Worm (Caenorhabditis elegans) whole organism, young adult: ENCODE measurements around the gene srd-20.

ENCODE experiments used
- B0336.3 ChIP-seq: fragments of 200-800 bp; sonication (Bioruptor generic); IDR thresholded peaks from 2 replicates; pipeline ENCODE4 v1.3.6; 2022; ENCODE audit warnings: missing genetic modification characterization, missing compliant biosample characterization
- D2030.7 ChIP-seq: fragments of 200-800 bp; sonication (Bioruptor generic); IDR thresholded peaks from 2 replicates; pipeline ENCODE4 v1.3.6; 2022; ENCODE audit warnings: missing genetic modification reagents, missing genetic modification characterization, missing compliant biosample characterization
- F39B2.1 ChIP-seq: fragments of 200-800 bp; sonication (Bioruptor generic); IDR thresholded peaks from 2 replicates; pipeline ENCODE4 v1.3.6; 2022; ENCODE audit warnings: missing genetic modification reagents, missing genetic modification characterization, missing compliant biosample characterization
- F57A8.1 ChIP-seq: fragments of 200-800 bp; sonication (Bioruptor generic); optimal IDR thresholded peaks from 2 replicates; lab custom pipeline; 2018; ENCODE audit warnings: mild to moderate bottlenecking, missing genetic modification characterization, moderate library complexity, missing compliant biosample characterization
- K11D2.4 ChIP-seq: fragments of 200-800 bp; sonication (Bioruptor generic); IDR thresholded peaks from 2 replicates; pipeline ENCODE4 v1.3.6; 2022; ENCODE audit warnings: missing genetic modification reagents, missing genetic modification characterization, missing compliant biosample characterization
- T07F8.4 ChIP-seq: sonication (generic microtip); optimal IDR thresholded peaks from 2 replicates; lab custom pipeline; 2016; ENCODE audit warnings: mild to moderate bottlenecking, missing genetic modification characterization, moderate library complexity, missing compliant biosample characterization
- Y53F4B.3 ChIP-seq: fragments of 200-800 bp; sonication (Bioruptor generic); IDR thresholded peaks from 2 replicates; pipeline ENCODE4 v1.3.6; 2022; ENCODE audit warnings: missing genetic modification reagents, missing genetic modification characterization, missing compliant biosample characterization
- Y53G8AR.9 ChIP-seq: fragments of 200-800 bp; sonication (Bioruptor generic); conservative IDR thresholded peaks from 2 replicates; pipeline ENCODE4 v1.3.6; 2022; ENCODE audit warnings: missing genetic modification reagents, missing genetic modification characterization, missing compliant biosample characterization
- Y79H2A.3 ChIP-seq: fragments of 200-800 bp; sonication (Bioruptor generic); conservative IDR thresholded peaks from 2 replicates; pipeline ENCODE4 v1.3.6; 2022; ENCODE audit warnings: missing genetic modification reagents, missing genetic modification characterization, missing compliant biosample characterization
- Y95B8A.8 ChIP-seq: fragments of 200-800 bp; sonication (Bioruptor generic); IDR thresholded peaks from 2 replicates; pipeline ENCODE4 v1.3.6; 2022; ENCODE audit warnings: missing genetic modification reagents, missing genetic modification characterization, missing compliant biosample characterization
- ama-1 ChIP-seq, 3 experiments: fragments of 150-350 bp in 1 of 3; sonication (generic microtip) in 2 of 3; optimal IDR thresholded peaks; 2 replicates each; lab custom pipeline; 2014 to 2018; ENCODE audit warnings: missing biosample characterization in 2 of 3, missing genetic modification characterization in 2 of 3, missing genetic modification reagents in 2 of 3
- aptf-2 ChIP-seq: fragments of 200-800 bp; sonication (Bioruptor generic); conservative IDR thresholded peaks from 2 replicates; pipeline ENCODE4 v1.3.6; 2022; ENCODE audit warnings: missing genetic modification reagents, missing genetic modification characterization, missing compliant biosample characterization
- athp-1 ChIP-seq: sonication (generic microtip); optimal IDR thresholded peaks from 2 replicates; lab custom pipeline; 2017; ENCODE audit warnings: mild to moderate bottlenecking, missing genetic modification characterization, missing compliant biosample characterization
- attf-5 ChIP-seq: fragments of 200-800 bp; sonication (Bioruptor generic); optimal IDR thresholded peaks from 2 replicates; lab custom pipeline; 2018; ENCODE audit warnings: mild to moderate bottlenecking, missing genetic modification characterization, missing compliant biosample characterization
- cebp-1 ChIP-seq, 2 experiments: fragments of 200-800 bp in 1 of 2; sonication (Bioruptor generic) in 1 of 2; sonication (generic microtip) in 1 of 2; IDR thresholded peaks in 1 of 2; optimal IDR thresholded peaks in 1 of 2; 2 replicates each; pipeline versions ENCODE4 v1.3.6 to Lab custom; 2017 to 2022; ENCODE audit warnings: missing compliant biosample characterization in 2 of 2, missing genetic modification characterization in 2 of 2, mild to moderate bottlenecking in 1 of 2, missing genetic modification reagents in 1 of 2, moderate library complexity in 1 of 2
- die-1 ChIP-seq: sonication (generic microtip); optimal IDR thresholded peaks from 2 replicates; lab custom pipeline; 2016; ENCODE audit warnings: missing genotype, mild to moderate bottlenecking, missing genetic modification characterization, missing compliant biosample characterization
- dox-1 ChIP-seq: fragments of 200-800 bp; sonication (Bioruptor generic); IDR thresholded peaks from 2 replicates; pipeline ENCODE4 v1.3.6; 2022; ENCODE audit warnings: missing genetic modification reagents, missing genetic modification characterization, missing compliant biosample characterization
- dpff-1 ChIP-seq: sonication (generic microtip); optimal IDR thresholded peaks from 2 replicates; lab custom pipeline; 2017; ENCODE audit warnings: mild to moderate bottlenecking, missing genetic modification characterization, missing compliant biosample characterization
- dpl-1 ChIP-seq: fragments of 150-350 bp; optimal IDR thresholded peaks from 2 replicates; lab custom pipeline; 2014; ENCODE audit warnings: missing biosample characterization, missing genetic modification reagents, missing genetic modification characterization
- egl-18 ChIP-seq: fragments of 200-800 bp; sonication (Bioruptor generic); IDR thresholded peaks from 2 replicates; pipeline ENCODE4 v1.3.6; 2022; ENCODE audit warnings: missing genetic modification reagents, missing genetic modification characterization, missing compliant biosample characterization
- ekl-4 ChIP-seq: fragments of 200-800 bp; sonication (Bioruptor generic); IDR thresholded peaks from 2 replicates; pipeline ENCODE4 v1.3.6; 2022; ENCODE audit warnings: missing genetic modification reagents, missing genetic modification characterization, missing compliant biosample characterization
- ets-4 ChIP-seq: fragments of 200-800 bp; sonication (Bioruptor generic); optimal IDR thresholded peaks from 2 replicates; lab custom pipeline; 2018; ENCODE audit warnings: mild to moderate bottlenecking, missing genetic modification characterization, missing compliant biosample characterization
- him-1 ChIP-seq: sonication (generic microtip); optimal IDR thresholded peaks from 2 replicates; lab custom pipeline; 2016; ENCODE audit warnings: missing genotype, missing genetic modification reagents, missing genetic modification characterization, missing compliant biosample characterization
- hrde-1 ChIP-seq: sonication (generic microtip); optimal IDR thresholded peaks from 2 replicates; lab custom pipeline; 2016; ENCODE audit warnings: missing genetic modification characterization, mild to moderate bottlenecking, missing compliant biosample characterization, moderate library complexity, missing genotype, missing genetic modification reagents, borderline replicate concordance
- lin-26 ChIP-seq: fragments of 200-800 bp; sonication (Bioruptor generic); IDR thresholded peaks from 2 replicates; pipeline ENCODE4 v1.3.6; 2022; ENCODE audit warnings: missing genetic modification reagents, missing genetic modification characterization, missing compliant biosample characterization
- madf-6 ChIP-seq: fragments of 200-800 bp; sonication (Bioruptor generic); IDR thresholded peaks from 2 replicates; pipeline ENCODE4 v1.3.6; 2022; ENCODE audit warnings: missing genetic modification reagents, missing genetic modification characterization, missing compliant biosample characterization
- madf-8 ChIP-seq: fragments of 200-800 bp; sonication (Bioruptor generic); conservative IDR thresholded peaks from 2 replicates; pipeline ENCODE4 v1.3.6; 2022; ENCODE audit warnings: missing genetic modification reagents, missing genetic modification characterization, missing compliant biosample characterization
- mcd-1 ChIP-seq: fragments of 200-800 bp; sonication (Bioruptor generic); IDR thresholded peaks from 2 replicates; pipeline ENCODE4 v1.3.6; 2022; ENCODE audit warnings: missing genetic modification reagents, missing genetic modification characterization, missing compliant biosample characterization
- mel-28 ChIP-seq: sonication (generic microtip); optimal IDR thresholded peaks from 2 replicates; lab custom pipeline; 2016; ENCODE audit warnings: borderline replicate concordance, mild to moderate bottlenecking, missing genetic modification characterization, missing compliant biosample characterization
- mxl-1 ChIP-seq: sonication (generic microtip); optimal IDR thresholded peaks from 2 replicates; lab custom pipeline; 2016; ENCODE audit warnings: missing genetic modification characterization, missing compliant biosample characterization
- nfyb-1 ChIP-seq: fragments of 200-800 bp; sonication (Bioruptor generic); IDR thresholded peaks from 2 replicates; pipeline ENCODE4 v1.3.6; 2022; ENCODE audit warnings: missing genetic modification reagents, missing genetic modification characterization, missing compliant biosample characterization
- nhr-120 ChIP-seq: fragments of 200-800 bp; sonication (Bioruptor generic); IDR thresholded peaks from 2 replicates; pipeline ENCODE4 v1.3.6; 2022; ENCODE audit warnings: missing genetic modification characterization, missing compliant biosample characterization
- nhr-80 ChIP-seq: sonication (generic microtip); optimal IDR thresholded peaks from 2 replicates; lab custom pipeline; 2016; ENCODE audit warnings: missing genetic modification characterization, missing compliant biosample characterization
- pbrm-1 ChIP-seq: fragments of 200-800 bp; sonication (Bioruptor generic); IDR thresholded peaks from 2 replicates; pipeline ENCODE4 v1.3.6; 2022; ENCODE audit warnings: missing genetic modification reagents, missing genetic modification characterization, missing compliant biosample characterization
- rec-8 ChIP-seq, 2 experiments: sonication (generic microtip); optimal IDR thresholded peaks; 2 replicates each; lab custom pipeline; 2016; ENCODE audit warnings: mild to moderate bottlenecking in 2 of 2, missing genetic modification characterization in 2 of 2, missing genetic modification reagents in 2 of 2, missing genotype in 2 of 2, missing biosample characterization in 1 of 2, missing compliant biosample characterization in 1 of 2, moderate library complexity in 1 of 2
- repo-1 ChIP-seq: sonication (generic microtip); optimal IDR thresholded peaks from 2 replicates; lab custom pipeline; 2017; ENCODE audit warnings: mild to moderate bottlenecking, missing genetic modification characterization, missing compliant biosample characterization
- snpc-1.3 ChIP-seq: sonication (generic microtip); optimal IDR thresholded peaks from 2 replicates; lab custom pipeline; 2017; ENCODE audit warnings: missing genetic modification characterization, mild to moderate bottlenecking, missing compliant biosample characterization, antibody characterized with exemption, moderate library complexity, missing genotype, missing genetic modification reagents; ENCODE audit not compliant: insufficient read depth
- snpc-3.4 ChIP-seq: sonication (generic microtip); optimal IDR thresholded peaks from 2 replicates; lab custom pipeline; 2017; ENCODE audit warnings: missing genetic modification characterization, mild to moderate bottlenecking, missing compliant biosample characterization, antibody characterized with exemption, moderate library complexity, missing genotype, missing genetic modification reagents
- snpc-4 ChIP-seq, 5 experiments: fragments of 150-350 bp in 1 of 5; sonication (generic microtip) in 4 of 5; optimal IDR thresholded peaks; 2 replicates each; lab custom pipeline; 2014 to 2018; ENCODE audit warnings: missing genetic modification characterization in 5 of 5, missing biosample characterization in 3 of 5, antibody characterized with exemption in 2 of 5, mild to moderate bottlenecking in 2 of 5, missing compliant biosample characterization in 2 of 5, missing genotype in 2 of 5, moderate library complexity in 2 of 5, missing genetic modification reagents in 1 of 5
- tbp1 ChIP-seq: fragments of 200-800 bp; sonication (Bioruptor generic); optimal IDR thresholded peaks from 2 replicates; lab custom pipeline; 2018; ENCODE audit warnings: mild to moderate bottlenecking, missing genetic modification characterization, missing compliant biosample characterization
- unc-62 ChIP-seq: fragments of 150-350 bp; optimal IDR thresholded peaks from 2 replicates; lab custom pipeline; 2014; ENCODE audit warnings: missing biosample characterization, missing genetic modification reagents, missing genetic modification characterization

Gene srd-20

DNA sequence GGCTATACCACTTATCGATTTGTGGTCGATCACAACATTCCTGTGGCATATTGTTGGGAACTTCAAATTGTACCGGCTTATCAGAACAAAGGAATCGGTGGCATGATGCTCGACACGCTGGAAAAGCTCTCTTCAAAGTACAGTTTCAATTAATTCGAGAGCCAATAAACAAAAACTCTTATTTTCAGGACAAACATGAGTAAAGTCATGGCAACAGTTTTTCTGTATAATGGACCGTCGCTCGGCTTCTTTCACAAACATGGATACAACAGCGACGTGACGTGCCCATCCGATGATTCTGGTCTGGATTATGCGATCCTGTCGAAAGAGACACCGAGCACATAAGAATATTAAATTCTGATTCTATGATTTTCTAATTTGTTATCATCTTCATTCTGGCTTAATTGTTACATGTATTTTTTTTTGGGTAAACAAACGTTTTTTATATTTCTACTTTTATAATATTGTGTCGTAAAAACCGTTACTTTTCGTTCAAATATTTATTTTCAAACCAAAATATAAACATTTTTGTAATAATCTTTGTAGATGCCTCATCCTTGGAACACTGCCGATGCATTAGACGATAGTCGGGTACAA is 41.3 kb downstream of the srd-20 start, which contains the start of gene smut-1:
Gene smut-1 (plus strand): TSS at position 547 of the 597 bp plus-strand sequence.
- TF ChIP-seq F57A8.1 (no peak), F39B2.1 (no peak), dpff-1 (tag; lab: Kevin White, UChicago) (no peak), Y53F4B.3 (GFP tag; lab: Robert Waterston, UW) (no peak), T07F8.4 (tag; lab: Kevin White, UChicago) (no peak), nhr-80 (tag; lab: Kevin White, UChicago) (no peak)

ce11 chrV:6098755-6099155 is 43.4 kb downstream of the srd-20 start:
- TF ChIP-seq snpc-3.4 (tag; lab: Kevin White, UChicago) (peak; percentile 51), snpc-1.3 (no peak), nhr-120 (GFP tag; lab: Robert Waterston, UW) (no peak), egl-18 (GFP tag; lab: Robert Waterston, UW) (no peak), repo-1 (tag; lab: Kevin White, UChicago) (peak; percentile 28), tbp1 (GFP tag; lab: Kevin White, UChicago) (peak; percentile 8), ets-4 (GFP tag; lab: Kevin White, UChicago) (no peak), him-1 (peak; percentile 71), mcd-1 (GFP tag; lab: Robert Waterston, UW) (no peak), madf-8 (GFP tag; lab: Robert Waterston, UW) (0 out of 2 replicates have a peak, but pooled peaks have one; percentile 7), rec-8 (tag; optimal IDR thresholded peaks at IDR 0.05; lab: Kevin White, UChicago) (peak in 1 of 2 experiments; percentile 10), madf-6 (GFP tag; lab: Robert Waterston, UW) (peak; percentile 49; the same call in 1 of the 2 replicates), lin-26 (peak; percentile 58; the same call in 1 of the 2 replicates), unc-62 (GFP tag; lab: Kevin White, UChicago) (no peak), nfyb-1 (GFP tag; lab: Robert Waterston, UW) (peak; percentile 79; the same call in 1 of the 2 replicates), B0336.3 (GFP tag; lab: Robert Waterston, UW) (peak; percentile 42; the same call in 1 of the 2 replicates), D2030.7 (GFP tag; lab: Robert Waterston, UW) (peak; percentile 54; the same call in 1 of the 2 replicates), K11D2.4 (GFP tag; lab: Robert Waterston, UW) (no peak), die-1 (tag; lab: Kevin White, UChicago) (peak; percentile 42), ekl-4 (GFP tag; lab: Robert Waterston, UW) (no peak), mxl-1 (tag; lab: Kevin White, UChicago) (peak; percentile 32), Y53G8AR.9 (GFP tag; lab: Robert Waterston, UW) (0 out of 2 replicates have a peak, but pooled peaks have one; percentile 42), pbrm-1 (GFP tag; lab: Robert Waterston, UW) (peak; percentile 57; the same call in 1 of the 2 replicates), attf-5 (GFP tag; lab: Kevin White, UChicago) (peak; percentile 10), dpl-1 (GFP tag; lab: Kevin White, UChicago) (no peak), Y79H2A.3 (GFP tag; lab: Robert Waterston, UW) (peak; percentile 73; the same call in 1 of the 2 replicates), aptf-2 (GFP tag; lab: Robert Waterston, UW) (no peak), athp-1 (peak; percentile 49), T07F8.4 (tag; lab: Kevin White, UChicago) (no peak), ama-1 (optimal IDR thresholded peaks at IDR 0.05; lab: Kevin White, UChicago) (peak; percentile 74), ama-1 (GFP tag; optimal IDR thresholded peaks at IDR 0.05; lab: Kevin White, UChicago) (peak in 1 of 2 experiments; percentile 65), snpc-4 (GFP tag; optimal IDR thresholded peaks at IDR 0.05; lab: Kevin White, UChicago) (no peak), snpc-4 (tag; optimal IDR thresholded peaks at IDR 0.05; lab: Kevin White, UChicago) (peak in 1 of 4 experiments; percentile 2), dox-1 (GFP tag; lab: Robert Waterston, UW) (no peak; the same call in 1 of the 2 replicates), mel-28 (tag; lab: Kevin White, UChicago) (peak; percentile 37), Y95B8A.8 (peak; percentile 38; the same call in 1 of the 2 replicates), hrde-1 (tag; lab: Kevin White, UChicago) (peak; percentile 74), cebp-1 (GFP tag; IDR thresholded peaks at IDR 0.05; lab: Robert Waterston, UW) (no peak), cebp-1 (tag; optimal IDR thresholded peaks at IDR 0.05; lab: Kevin White, UChicago) (peak; percentile 9)
